Fruit fly (Drosophila melanogaster) whole organism, prepupa: ENCODE results near the gene Jon65Ai.

Source experiments
- Blimp-1 ChIP-seq: fragments of 200-800 bp; sonication (Bioruptor generic); optimal IDR thresholded peaks from 3 replicates; lab custom pipeline; 2017; ENCODE audit warnings: missing biosample characterization, missing genetic modification characterization, mild to moderate bottlenecking, moderate library complexity, missing genetic modification reagents
- CG10669 ChIP-seq: fragments of 200-800 bp; sonication (Bioruptor generic); optimal IDR thresholded peaks from 3 replicates; lab custom pipeline; 2018; ENCODE audit warnings: missing biosample characterization, mild to moderate bottlenecking, missing genetic modification characterization, moderate library complexity
- CG11762 ChIP-seq: fragments of 200-800 bp; sonication (Bioruptor generic); optimal IDR thresholded peaks from 3 replicates; lab custom pipeline; 2016; ENCODE audit warnings: missing biosample characterization, missing genetic modification characterization; ENCODE audit not compliant: insufficient read depth
- CG11902 ChIP-seq: fragments of 200-800 bp; sonication (Bioruptor generic); optimal IDR thresholded peaks from 3 replicates; lab custom pipeline; 2016; ENCODE audit warnings: missing biosample characterization, missing genetic modification characterization
- CG1621 ChIP-seq: fragments of 200-800 bp; sonication (Bioruptor generic); optimal IDR thresholded peaks from 3 replicates; lab custom pipeline; 2018; ENCODE audit warnings: missing biosample characterization, mild to moderate bottlenecking, missing genetic modification characterization
- CG16779 ChIP-seq: fragments of 200-800 bp; sonication (Bioruptor generic); optimal IDR thresholded peaks from 3 replicates; lab custom pipeline; 2017; ENCODE audit warnings: missing biosample characterization, mild to moderate bottlenecking, missing genetic modification characterization
- CG3032 ChIP-seq: fragments of 200-800 bp; optimal IDR thresholded peaks from 2 replicates; lab custom pipeline; 2019; ENCODE audit warnings: missing biosample characterization, mild to moderate bottlenecking, missing genetic modification characterization, moderate library complexity
- CG31627 ChIP-seq: fragments of 200-800 bp; sonication (Bioruptor generic); optimal IDR thresholded peaks from 3 replicates; lab custom pipeline; 2016; ENCODE audit warnings: missing biosample characterization, missing genetic modification characterization
- CG32006 ChIP-seq: fragments of 200-800 bp; sonication (Bioruptor generic); optimal IDR thresholded peaks from 3 replicates; lab custom pipeline; 2017; ENCODE audit warnings: missing biosample characterization, mild to moderate bottlenecking, missing genetic modification characterization
- CG34406 ChIP-seq: fragments of 200-800 bp; sonication (Bioruptor generic); optimal IDR thresholded peaks from 3 replicates; lab custom pipeline; 2016; ENCODE audit warnings: missing biosample characterization, missing genetic modification characterization
- CG3919 ChIP-seq: fragments of 200-800 bp; sonication (Bioruptor generic); optimal IDR thresholded peaks from 3 replicates; lab custom pipeline; 2016; ENCODE audit warnings: missing biosample characterization, missing genetic modification characterization
- CG6163 ChIP-seq: fragments of 200-800 bp; sonication (Bioruptor generic); IDR thresholded peaks from 3 replicates; pipeline ENCODE4 v1.3.6; 2022; ENCODE audit warnings: missing biosample characterization, missing genetic modification characterization
- CG6792 ChIP-seq: fragments of 200-800 bp; sonication (Bioruptor generic); optimal IDR thresholded peaks from 3 replicates; lab custom pipeline; 2016; ENCODE audit warnings: missing biosample characterization, missing genetic modification characterization
- CG6808 ChIP-seq: fragments of 200-800 bp; sonication (Bioruptor generic); optimal IDR thresholded peaks from 3 replicates; lab custom pipeline; 2017; ENCODE audit warnings: missing biosample characterization, missing genetic modification characterization, mild to moderate bottlenecking, moderate library complexity, missing genetic modification reagents
- CG6854 ChIP-seq: fragments of 200-800 bp; sonication (Bioruptor generic); optimal IDR thresholded peaks from 2 replicates; lab custom pipeline; 2017; ENCODE audit warnings: missing biosample characterization, mild to moderate bottlenecking, missing genetic modification characterization
- CG7368 ChIP-seq: fragments of 200-800 bp; sonication (Bioruptor generic); optimal IDR thresholded peaks from 3 replicates; lab custom pipeline; 2016; ENCODE audit warnings: missing biosample characterization, missing genetic modification characterization
- CG8119 ChIP-seq: fragments of 200-800 bp; sonication (Bioruptor generic); IDR thresholded peaks from 3 replicates; pipeline ENCODE4 v1.3.6; 2022; ENCODE audit warnings: missing biosample characterization, missing genetic modification characterization
- CG8632 ChIP-seq: fragments of 200-800 bp; sonication (Bioruptor generic); optimal IDR thresholded peaks from 3 replicates; lab custom pipeline; 2016; ENCODE audit warnings: missing biosample characterization, missing genetic modification characterization
- CG9139 ChIP-seq: fragments of 200-800 bp; sonication (Bioruptor generic); optimal IDR thresholded peaks from 3 replicates; lab custom pipeline; 2017; ENCODE audit warnings: missing biosample characterization, mild to moderate bottlenecking, missing genetic modification characterization
- Eip75B ChIP-seq: fragments of 200-800 bp; sonication (Bioruptor generic); optimal IDR thresholded peaks from 3 replicates; lab custom pipeline; 2016; ENCODE audit warnings: missing biosample characterization, missing genetic modification characterization
- Ets21C ChIP-seq: fragments of 200-800 bp; sonication (Bioruptor generic); optimal IDR thresholded peaks from 3 replicates; lab custom pipeline; 2016; ENCODE audit warnings: missing biosample characterization, missing genetic modification characterization
- Ets96B ChIP-seq: fragments of 200-800 bp; optimal IDR thresholded peaks from 2 replicates; lab custom pipeline; 2019; ENCODE audit warnings: missing biosample characterization, mild to moderate bottlenecking, missing genetic modification characterization, moderate library complexity
- Gug ChIP-seq: fragments of 200-800 bp; sonication (Bioruptor generic); IDR thresholded peaks from 2 replicates; pipeline ENCODE4 v1.3.6; 2022; ENCODE audit warnings: missing biosample characterization, missing genetic modification characterization
- Hr38 ChIP-seq: sonication (Bioruptor generic); optimal IDR thresholded peaks from 2 replicates; lab custom pipeline; 2016; ENCODE audit warnings: missing biosample characterization, missing genetic modification characterization
- Hr4 ChIP-seq: fragments of 200-800 bp; sonication (Bioruptor generic); optimal IDR thresholded peaks from 3 replicates; lab custom pipeline; 2016; ENCODE audit warnings: missing biosample characterization, missing genetic modification characterization
- Met ChIP-seq: fragments of 200-800 bp; sonication (Bioruptor generic); optimal IDR thresholded peaks from 3 replicates; lab custom pipeline; 2016; ENCODE audit warnings: missing biosample characterization, missing genetic modification characterization
- OdsH ChIP-seq: fragments of 200-800 bp; sonication (Bioruptor generic); optimal IDR thresholded peaks from 3 replicates; lab custom pipeline; 2016; ENCODE audit warnings: missing biosample characterization, missing genetic modification characterization
- Smox ChIP-seq: fragments of 200-800 bp; sonication (Bioruptor generic); optimal IDR thresholded peaks from 3 replicates; lab custom pipeline; 2016; ENCODE audit warnings: missing biosample characterization, missing genetic modification characterization
- Sox102F ChIP-seq: fragments of 200-800 bp; sonication (Bioruptor generic); optimal IDR thresholded peaks from 2 replicates; lab custom pipeline; 2016; ENCODE audit warnings: missing biosample characterization, mild to moderate bottlenecking, missing genetic modification characterization
- Sox14 ChIP-seq: fragments of 200-800 bp; sonication (Bioruptor generic); optimal IDR thresholded peaks from 3 replicates; lab custom pipeline; 2016; ENCODE audit warnings: missing biosample characterization, missing genetic modification characterization
- Sox15 ChIP-seq: fragments of 200-800 bp; sonication (Bioruptor generic); optimal IDR thresholded peaks from 3 replicates; lab custom pipeline; 2016; ENCODE audit warnings: missing biosample characterization, missing genetic modification characterization
- achi ChIP-seq: fragments of 200-800 bp; sonication (Bioruptor generic); optimal IDR thresholded peaks from 3 replicates; lab custom pipeline; 2016; ENCODE audit warnings: missing biosample characterization, missing genetic modification characterization
- acj6 ChIP-seq: fragments of 200-800 bp; sonication (Bioruptor generic); optimal IDR thresholded peaks from 3 replicates; lab custom pipeline; 2016; ENCODE audit warnings: missing biosample characterization, missing genetic modification characterization
- cyc ChIP-seq: fragments of 200-800 bp; sonication (Bioruptor generic); optimal IDR thresholded peaks from 3 replicates; lab custom pipeline; 2016; ENCODE audit warnings: missing biosample characterization, missing genetic modification characterization
- eg ChIP-seq: fragments of 200-800 bp; sonication (Bioruptor generic); IDR thresholded peaks from 3 replicates; pipeline ENCODE4 v1.3.6; 2022; ENCODE audit warnings: missing biosample characterization, missing genetic modification characterization
- esn ChIP-seq: fragments of 200-800 bp; sonication (Bioruptor generic); optimal IDR thresholded peaks from 2 replicates; lab custom pipeline; 2016; ENCODE audit warnings: missing biosample characterization, mild to moderate bottlenecking, missing genetic modification characterization, moderate library complexity
- fd85E ChIP-seq: fragments of 200-800 bp; sonication (Bioruptor generic); optimal IDR thresholded peaks from 3 replicates; lab custom pipeline; 2016; ENCODE audit warnings: missing biosample characterization, missing genetic modification characterization
- fkh ChIP-seq: fragments of 200-800 bp; sonication (Bioruptor generic); optimal IDR thresholded peaks from 3 replicates; lab custom pipeline; 2017; ENCODE audit warnings: missing biosample characterization, mild to moderate bottlenecking, missing genetic modification characterization, moderate library complexity
- lz ChIP-seq: fragments of 200-800 bp; sonication (Bioruptor generic); optimal IDR thresholded peaks from 3 replicates; lab custom pipeline; 2016; ENCODE audit warnings: missing biosample characterization, missing genetic modification characterization
- net ChIP-seq: fragments of 200-800 bp; sonication (Bioruptor generic); optimal IDR thresholded peaks from 3 replicates; lab custom pipeline; 2016; ENCODE audit warnings: missing biosample characterization, missing genetic modification characterization
- pdm3 ChIP-seq: fragments of 200-800 bp; sonication (Bioruptor generic); optimal IDR thresholded peaks from 3 replicates; lab custom pipeline; 2016; ENCODE audit warnings: missing biosample characterization, missing genetic modification characterization
- salr ChIP-seq, 2 experiments: fragments of 200-800 bp; sonication (Bioruptor generic); optimal IDR thresholded peaks; 3 replicates each; lab custom pipeline; 2016 to 2018; ENCODE audit warnings: missing biosample characterization in 2 of 2, missing genetic modification characterization in 2 of 2, mild to moderate bottlenecking in 1 of 2
- spab ChIP-seq: fragments of 200-800 bp; sonication (Bioruptor generic); optimal IDR thresholded peaks from 2 replicates; lab custom pipeline; 2017; ENCODE audit warnings: missing biosample characterization, mild to moderate bottlenecking, missing genetic modification characterization, missing genetic modification reagents
- svp ChIP-seq: fragments of 200-800 bp; sonication (Bioruptor generic); peaks from one replicate; lab custom pipeline; 2016; ENCODE audit warnings: missing biosample characterization, missing genetic modification characterization
- topi ChIP-seq: fragments of 200-800 bp; sonication (Bioruptor generic); optimal IDR thresholded peaks from 3 replicates; lab custom pipeline; 2016; ENCODE audit warnings: missing biosample characterization, missing genetic modification characterization
- vri ChIP-seq: fragments of 200-800 bp; sonication (Bioruptor generic); optimal IDR thresholded peaks from 3 replicates; lab custom pipeline; 2016; ENCODE audit warnings: missing biosample characterization, mild to moderate bottlenecking, missing genetic modification characterization

Gene Jon65Ai

dm6 chr3L:6094697-6095096 is 40.5 kb upstream of the Jon65Ai start, which contains the start of the genes CG10467 and loj (continued):
- TF ChIP-seq CG6808 (GFP tag; lab: Kevin White, UChicago), result peak; percentile 75
- TF ChIP-seq Hr4 (GFP tag; lab: Kevin White, UChicago), result peak; percentile 90
- TF ChIP-seq CG7368 (GFP tag; lab: Kevin White, UChicago), result peak; percentile 84
- peak; percentile 91 for TF ChIP-seq achi (GFP tag; lab: Kevin White, UChicago)
- peak; percentile 92 for TF ChIP-seq pdm3 (GFP tag; lab: Kevin White, UChicago)
- peak; percentile 87 for TF ChIP-seq CG8632 (GFP tag; lab: Kevin White, UChicago)
- peak; percentile 82 for TF ChIP-seq lz
- TF ChIP-seq Smox, result peak; percentile 85
- TF ChIP-seq Sox15 (GFP tag; lab: Kevin White, UChicago), result peak; percentile 94
- TF ChIP-seq CG11762 (GFP tag; lab: Kevin White, UChicago), result peak; percentile 80
- peak; percentile 92 for TF ChIP-seq CG32006 (GFP tag; lab: Kevin White, UChicago)
- TF ChIP-seq Ets21C, result peak; percentile 85
- peak; percentile 91 for TF ChIP-seq Gug
- peak; percentile 89 for TF ChIP-seq CG10669 (GFP tag; lab: Kevin White, UChicago)
- peak; percentile 80 for TF ChIP-seq topi (GFP tag; lab: Kevin White, UChicago)
- TF ChIP-seq svp, result peak; percentile 88
- TF ChIP-seq Hr38 (GFP tag; lab: Kevin White, UChicago), result peak; percentile 40
- TF ChIP-seq fkh, result peak; percentile 83
- TF ChIP-seq CG1621, result peak; percentile 76
- peak; percentile 94 for TF ChIP-seq CG6163
- no peak for TF ChIP-seq CG16779
- TF ChIP-seq CG6792, result peak; percentile 83
- peak; percentile 89 for TF ChIP-seq Ets96B (tag; lab: Kevin White, UChicago)
- TF ChIP-seq esn (GFP tag; lab: Kevin White, UChicago), result peak; percentile 89
- no peak for TF ChIP-seq CG6854
- peak; percentile 81 for TF ChIP-seq Sox14 (GFP tag; lab: Kevin White, UChicago)
- TF ChIP-seq CG3919 (GFP tag; lab: Kevin White, UChicago), result peak; percentile 91
- TF ChIP-seq fd85E (GFP tag; lab: Kevin White, UChicago), result peak; percentile 40
- TF ChIP-seq CG31627 (GFP tag; lab: Kevin White, UChicago), result peak; percentile 92
- TF ChIP-seq salr (GFP tag; optimal IDR thresholded peaks at IDR 0.05; lab: Kevin White, UChicago), result peak; percentile 74 to 83
- peak; percentile 68 for TF ChIP-seq vri
- TF ChIP-seq CG3032, result peak; percentile 92
- TF ChIP-seq cyc (GFP tag; lab: Kevin White, UChicago), result peak; percentile 93
- TF ChIP-seq Met, result peak; percentile 87
- TF ChIP-seq CG8119 (GFP tag; lab: Robert Waterston, UW), result no peak; the same call in 1 of the 3 replicates
- TF ChIP-seq Eip75B (GFP tag; lab: Kevin White, UChicago), result peak; percentile 65
- peak; percentile 82 for TF ChIP-seq Sox102F (GFP tag; lab: Kevin White, UChicago)
- peak; percentile 22 for TF ChIP-seq CG9139
- TF ChIP-seq CG11902, result peak; percentile 95

dm6 chr3L:6093213-6093612 is 39.0 kb upstream of the Jon65Ai start, which contains the start of gene CG10469:
CG10469 (minus strand) TSS chr3L:6093313.
- no peak for TF ChIP-seq CG34406 (GFP tag; lab: Kevin White, UChicago)
- TF ChIP-seq lz, result no peak

- TF ChIP-seq fkh (no peak), CG6808 (GFP tag; lab: Kevin White, UChicago) (no peak), Eip75B (GFP tag; lab: Kevin White, UChicago) (no peak), svp (no peak), CG9139 (no peak), pdm3 (GFP tag; lab: Kevin White, UChicago) (peak; percentile 40), CG6163 (no peak), fd85E (GFP tag; lab: Kevin White, UChicago) (no peak), eg (peak; percentile 50; the same call in 1 of the 3 replicates), Blimp-1 (GFP tag; lab: Kevin White, UChicago) (no peak), CG32006 (GFP tag; lab: Kevin White, UChicago) (peak; percentile 58), OdsH (peak; percentile 37), cyc (GFP tag; lab: Kevin White, UChicago) (no peak), Sox15 (GFP tag; lab: Kevin White, UChicago) (no peak), CG11902 (no peak), lz (no peak), acj6 (GFP tag; lab: Kevin White, UChicago) (peak; percentile 40), CG3032 (no peak), CG3919 (GFP tag; lab: Kevin White, UChicago) (no peak), CG10669 (GFP tag; lab: Kevin White, UChicago) (no peak), CG7368 (GFP tag; lab: Kevin White, UChicago) (no peak), CG11762 (GFP tag; lab: Kevin White, UChicago) (no peak), net (GFP tag; lab: Kevin White, UChicago) (no peak), topi (GFP tag; lab: Kevin White, UChicago) (no peak), Hr38 (GFP tag; lab: Kevin White, UChicago) (no peak), Met (peak; percentile 20), salr (GFP tag; optimal IDR thresholded peaks at IDR 0.05; lab: Kevin White, UChicago) (no peak), spab (GFP tag; lab: Kevin White, UChicago) (no peak), Ets21C (no peak)
Observed at dm6 chr3L:6085988-6086387, 31.7 kb upstream of the Jon65Ai start.
